Worm (Caenorhabditis elegans) whole organism, L2 larva: ENCODE data around the gene C09B9.2.
"Not testable (repeated sequence)": the region's sequence is repeated elsewhere in the genome, so short reads cannot be mapped to it uniquely, and the experiment has no call there.

ENCODE experiments used
- C34F6.9 ChIP-seq: fragments of 150-350 bp; optimal IDR thresholded peaks from 2 replicates; lab custom pipeline; 2014; ENCODE audit warnings: missing biosample characterization, missing genetic modification characterization
- alr-1 ChIP-seq: fragments of 150-350 bp; optimal IDR thresholded peaks from 2 replicates; lab custom pipeline; 2014; ENCODE audit warnings: missing biosample characterization, missing genetic modification characterization
- ama-1 ChIP-seq: fragments of 150-350 bp; optimal IDR thresholded peaks from 2 replicates; lab custom pipeline; 2018; ENCODE audit warnings: inconsistent platforms
- blmp-1 ChIP-seq: sonication (generic microtip); optimal IDR thresholded peaks from 2 replicates; lab custom pipeline; 2017; ENCODE audit warnings: missing genetic modification characterization, mild to moderate bottlenecking, missing compliant biosample characterization, antibody characterized with exemption, moderate library complexity; ENCODE audit not compliant: insufficient read depth
- ceh-16 ChIP-seq: fragments of 150-350 bp; optimal IDR thresholded peaks from 2 replicates; lab custom pipeline; 2014; ENCODE audit warnings: missing biosample characterization, missing genetic modification characterization
- crh-2 ChIP-seq: sonication (generic microtip); optimal IDR thresholded peaks from 2 replicates; lab custom pipeline; 2017; ENCODE audit warnings: missing biosample characterization, missing genetic modification characterization
- fos-1 ChIP-seq: fragments of 150-350 bp; optimal IDR thresholded peaks from 2 replicates; lab custom pipeline; 2014; ENCODE audit warnings: missing biosample characterization, missing genetic modification characterization
- lin-11 ChIP-seq: fragments of 150-350 bp; sonication (generic microtip); optimal IDR thresholded peaks from 2 replicates; lab custom pipeline; 2014; ENCODE audit warnings: missing biosample characterization, missing genetic modification characterization, inconsistent platforms, mixed read lengths
- lin-13 ChIP-seq: fragments of 150-350 bp; optimal IDR thresholded peaks from 2 replicates; lab custom pipeline; 2014; ENCODE audit warnings: missing biosample characterization, missing genetic modification reagents, missing genetic modification characterization
- lin-39 ChIP-seq: fragments of 150-350 bp; optimal IDR thresholded peaks from 2 replicates; lab custom pipeline; 2014; ENCODE audit warnings: missing biosample characterization, missing genetic modification reagents, missing genetic modification characterization
- lsy-2 ChIP-seq, 2 experiments: fragments of 150-350 bp in 1 of 2; sonication (generic microtip) in 1 of 2; optimal IDR thresholded peaks; 2 replicates each; lab custom pipeline; 2014 to 2017; ENCODE audit warnings: missing biosample characterization in 2 of 2, missing genetic modification characterization in 2 of 2
- mab-5 ChIP-seq: fragments of 150-350 bp; optimal IDR thresholded peaks from 2 replicates; lab custom pipeline; 2014; ENCODE audit warnings: missing biosample characterization, missing genetic modification characterization
- mbf-1 ChIP-seq: sonication (generic microtip); optimal IDR thresholded peaks from 2 replicates; lab custom pipeline; 2017; ENCODE audit warnings: missing biosample characterization, missing genetic modification characterization
- nhr-11 ChIP-seq: fragments of 150-350 bp; optimal IDR thresholded peaks from 2 replicates; lab custom pipeline; 2014; ENCODE audit warnings: missing biosample characterization, missing genetic modification characterization
- nhr-12 ChIP-seq: fragments of 150-350 bp; optimal IDR thresholded peaks from 2 replicates; lab custom pipeline; 2014; ENCODE audit warnings: missing biosample characterization, missing genetic modification characterization
- nhr-129 ChIP-seq: fragments of 150-350 bp; optimal IDR thresholded peaks from 2 replicates; lab custom pipeline; 2014; ENCODE audit warnings: missing biosample characterization, missing genetic modification characterization
- nhr-21 ChIP-seq: fragments of 150-350 bp; optimal IDR thresholded peaks from 2 replicates; lab custom pipeline; 2014; ENCODE audit warnings: missing biosample characterization, missing genetic modification characterization
- nhr-23 ChIP-seq: fragments of 150-350 bp; optimal IDR thresholded peaks from 2 replicates; lab custom pipeline; 2014; ENCODE audit warnings: missing biosample characterization, missing genetic modification reagents, missing genetic modification characterization
- nhr-237 ChIP-seq: fragments of 150-350 bp; optimal IDR thresholded peaks from 2 replicates; lab custom pipeline; 2014; ENCODE audit warnings: missing biosample characterization, missing genetic modification characterization
- nhr-25 ChIP-seq: fragments of 150-350 bp; sonication (generic microtip); optimal IDR thresholded peaks from 3 replicates; lab custom pipeline; 2014; ENCODE audit warnings: missing biosample characterization, missing genetic modification characterization
- nhr-6 ChIP-seq: fragments of 150-350 bp; optimal IDR thresholded peaks from 2 replicates; lab custom pipeline; 2014; ENCODE audit warnings: missing biosample characterization, missing genetic modification characterization
- nhr-77 ChIP-seq: fragments of 150-350 bp; optimal IDR thresholded peaks from 2 replicates; lab custom pipeline; 2014; ENCODE audit warnings: missing biosample characterization, missing genetic modification characterization
- peb-1 ChIP-seq: fragments of 150-350 bp; optimal IDR thresholded peaks from 2 replicates; lab custom pipeline; 2014; ENCODE audit warnings: missing biosample characterization, missing genetic modification characterization
- sma-3 ChIP-seq: sonication (generic microtip); optimal IDR thresholded peaks from 2 replicates; lab custom pipeline; 2016; ENCODE audit warnings: missing genetic modification reagents, missing genetic modification characterization, missing compliant biosample characterization
- sma-9 ChIP-seq, 2 experiments: fragments of 150-350 bp in 1 of 2; sonication (generic microtip) in 1 of 2; optimal IDR thresholded peaks; 2 replicates each; lab custom pipeline; 2014 to 2016; ENCODE audit warnings: missing genetic modification characterization in 2 of 2, mild to moderate bottlenecking in 1 of 2, missing biosample characterization in 1 of 2, missing compliant biosample characterization in 1 of 2, missing genetic modification reagents in 1 of 2, moderate library complexity in 1 of 2
- snpc-4 ChIP-seq: fragments of 150-350 bp; optimal IDR thresholded peaks from 2 replicates; lab custom pipeline; 2014; ENCODE audit warnings: missing biosample characterization, missing genetic modification characterization
- unc-55 ChIP-seq: fragments of 150-350 bp; sonication (generic microtip); optimal IDR thresholded peaks from 3 replicates; lab custom pipeline; 2014; ENCODE audit warnings: missing biosample characterization, missing genetic modification reagents, missing genetic modification characterization
- unc-62 ChIP-seq: fragments of 150-350 bp; optimal IDR thresholded peaks from 2 replicates; lab custom pipeline; 2014; ENCODE audit warnings: missing biosample characterization, missing genetic modification reagents, missing genetic modification characterization
- zag-1 ChIP-seq: fragments of 150-350 bp; optimal IDR thresholded peaks from 2 replicates; lab custom pipeline; 2014; ENCODE audit warnings: missing biosample characterization, missing genetic modification characterization
- ztf-1 ChIP-seq: fragments of 200-800 bp; sonication (Bioruptor generic); conservative IDR thresholded peaks from 2 replicates; pipeline ENCODE4 v1.3.6; 2022; ENCODE audit warnings: missing genetic modification characterization, missing compliant biosample characterization
- ztf-11 ChIP-seq: sonication (generic microtip); optimal IDR thresholded peaks from 2 replicates; lab custom pipeline; 2017; ENCODE audit warnings: missing biosample characterization, missing genetic modification characterization

The C09B9.2 gene

ce11 chrIV:5054297-5054696 is 25.2 kb downstream of the C09B9.2 start:
- TF ChIP-seq nhr-21 (tag; lab: Kevin White, UChicago) (no peak), unc-55 (GFP tag; lab: Kevin White, UChicago) (peak; percentile 78), blmp-1 (tag; lab: Kevin White, UChicago) (no peak), mab-5 (tag; lab: Kevin White, UChicago) (peak; percentile 83), crh-2 (tag; lab: Kevin White, UChicago) (no peak), unc-62 (no peak), lin-11 (no peak), nhr-11 (tag; lab: Kevin White, UChicago) (no peak), nhr-12 (tag; lab: Kevin White, UChicago) (no peak)

- no peak for TF ChIP-seq lin-13 (GFP tag; lab: Kevin White, UChicago)
- no peak for TF ChIP-seq nhr-23 (tag; lab: Kevin White, UChicago)
- TF ChIP-seq alr-1 (tag; lab: Kevin White, UChicago), result no peak
These were observed 27.0 kb downstream of the C09B9.2 start, which contains the start of gene msp-55 for ce11 chrIV:5055964-5056588. TSS of gene msp-55 (minus strand) at chrIV:5056014.

ce11 chrIV:5060984-5061383 is 31.9 kb downstream of the C09B9.2 start, which contains the start of gene C09B9.7:
TSS of gene C09B9.7 (minus strand) at chrIV:5061084.
- TF ChIP-seq ceh-16 (tag; lab: Kevin White, UChicago) (no peak), lin-39 (no peak), mab-5 (tag; lab: Kevin White, UChicago) (no peak), nhr-237 (tag; lab: Kevin White, UChicago) (no peak), nhr-129 (tag; lab: Kevin White, UChicago) (no peak), fos-1 (tag; lab: Kevin White, UChicago) (no peak), sma-3 (GFP tag; lab: Kevin White, UChicago) (no peak)

- TF ChIP-seq nhr-6, nhr-23, zag-1 (tag; lab: Kevin White, UChicago): not testable (repeated sequence)
These were observed 33.2 kb downstream of the C09B9.2 start, which contains the start of gene msp-57 for ce11 chrIV:5062278-5062677. TSS of gene msp-57 (plus strand) at chrIV:5062578.

- TF ChIP-seq blmp-1 (tag; lab: Kevin White, UChicago) (no peak), zag-1 (tag; lab: Kevin White, UChicago) (no peak), ama-1 (lab: Kevin White, UChicago) (peak; percentile 63), C34F6.9 (tag; lab: Kevin White, UChicago) (no peak), mab-5 (tag; lab: Kevin White, UChicago) (no peak), snpc-4 (tag; lab: Kevin White, UChicago) (peak; percentile 93), mbf-1 (tag; lab: Kevin White, UChicago) (no peak), lin-13 (GFP tag; lab: Kevin White, UChicago) (peak; percentile 30), nhr-25 (tag; lab: Kevin White, UChicago) (no peak), ztf-11 (no peak), unc-62 (no peak), nhr-21 (tag; lab: Kevin White, UChicago) (peak; percentile 11), lsy-2 (tag; optimal IDR thresholded peaks at IDR 0.05; lab: Kevin White, UChicago) (peak in 1 of 2 experiments; percentile 46), nhr-77 (tag; lab: Kevin White, UChicago) (no peak), sma-9 (GFP tag; optimal IDR thresholded peaks at IDR 0.05; lab: Kevin White, UChicago) (peak; percentile 28), sma-9 (tag; optimal IDR thresholded peaks at IDR 0.05; lab: Kevin White, UChicago) (no peak), ztf-1 (no peak), sma-3 (GFP tag; lab: Kevin White, UChicago) (peak; percentile 61), alr-1 (tag; lab: Kevin White, UChicago) (no peak)
- TF ChIP-seq, all 48 proteins: peak for 7
These were observed 34.2 kb downstream of the C09B9.2 start for ce11 chrIV:5063297-5063696.

ce11 chrIV:5064961-5065360 is 35.9 kb downstream of the C09B9.2 start, which contains the start of gene msp-53:
TSS of gene msp-53 (minus strand) at chrIV:5065061.
- TF ChIP-seq ztf-11; peb-1 (tag; lab: Kevin White, UChicago); ama-1 (lab: Kevin White, UChicago): not testable (repeated sequence)
